Worm (Caenorhabditis elegans) whole organism, mixed stage, embryonic: Measurements from ENCODE around the gene clc-11.

Experiments used
- blmp-1 ChIP-seq: fragments of 150-350 bp; optimal IDR thresholded peaks from 2 replicates; lab custom pipeline; 2014; ENCODE audit warnings: missing biosample characterization, missing genetic modification characterization
- flh-1 ChIP-seq: fragments of 200-800 bp; sonication (Bioruptor generic); optimal IDR thresholded peaks from 2 replicates; lab custom pipeline; 2018; ENCODE audit warnings: mild to moderate bottlenecking, missing genetic modification characterization, moderate library complexity, missing compliant biosample characterization
- lsy-2 ChIP-seq: fragments of 150-350 bp; optimal IDR thresholded peaks from 2 replicates; lab custom pipeline; 2014; ENCODE audit warnings: missing biosample characterization, missing genetic modification characterization
- nhr-237 ChIP-seq: fragments of 150-350 bp; optimal IDR thresholded peaks from 2 replicates; lab custom pipeline; 2014; ENCODE audit warnings: missing biosample characterization, missing genetic modification characterization
- nhr-76 ChIP-seq: sonication (generic microtip); optimal IDR thresholded peaks from 2 replicates; lab custom pipeline; 2017; ENCODE audit warnings: missing biosample characterization, missing genetic modification characterization
- sptf-1 ChIP-seq: sonication (generic microtip); optimal IDR thresholded peaks from 2 replicates; lab custom pipeline; 2017; ENCODE audit warnings: mild to moderate bottlenecking, missing genetic modification characterization, moderate library complexity, missing compliant biosample characterization
- unc-62 ChIP-seq: fragments of 150-350 bp; optimal IDR thresholded peaks from 2 replicates; lab custom pipeline; 2014; ENCODE audit warnings: missing biosample characterization, missing genetic modification reagents, missing genetic modification characterization

DNA sequence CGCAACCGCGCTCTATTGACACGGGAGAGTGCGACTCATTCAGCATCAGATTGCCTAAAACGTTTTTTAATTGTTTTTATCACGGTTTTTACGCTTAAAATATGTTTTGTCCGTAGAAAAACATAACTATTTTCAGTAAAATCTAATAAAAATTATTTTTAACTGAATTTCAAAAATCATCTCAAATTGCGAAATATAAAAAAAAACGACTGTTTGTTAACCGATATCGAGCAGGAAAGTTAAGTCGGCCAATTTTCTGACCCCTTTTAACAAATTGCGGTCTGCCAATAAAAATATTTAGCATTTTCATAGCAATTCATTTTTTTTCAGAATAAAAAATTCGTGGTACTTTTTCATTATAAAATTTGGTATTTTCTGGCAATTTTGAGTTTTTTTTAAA is 18.9 kb downstream of the clc-11 start:
- TF ChIP-seq sptf-1 (no peak), nhr-237 (tag; lab: Kevin White, UChicago) (no peak), blmp-1 (tag; lab: Kevin White, UChicago) (no peak), nhr-76 (no peak), flh-1 (GFP tag; lab: Kevin White, UChicago) (no peak), unc-62 (GFP tag; lab: Kevin White, UChicago) (no peak), lsy-2 (tag; lab: Kevin White, UChicago) (no peak)
